Fruit fly (Drosophila melanogaster) whole organism, embryonic: ENCODE data around the gene Dic2.

Experiments
- Abd-B ChIP-seq: fragments of 200-800 bp; sonication (Bioruptor generic); optimal IDR thresholded peaks from 2 replicates; lab custom pipeline; 2018; ENCODE audit warnings: missing biosample characterization, mild to moderate bottlenecking, missing genetic modification characterization, moderate library complexity
- Antp ChIP-seq: fragments of 200-800 bp; sonication (Bioruptor generic); optimal IDR thresholded peaks from 3 replicates; lab custom pipeline; 2016; ENCODE audit warnings: missing biosample characterization, missing genetic modification characterization
- BtbVII ChIP-seq: fragments of 200-800 bp; sonication (Bioruptor generic); optimal IDR thresholded peaks from 3 replicates; lab custom pipeline; 2017; ENCODE audit warnings: missing biosample characterization, mild to moderate bottlenecking, missing genetic modification characterization
- CG10147 ChIP-seq: fragments of 200-800 bp; sonication (Bioruptor generic); optimal IDR thresholded peaks from 2 replicates; lab custom pipeline; 2019; ENCODE audit warnings: missing biosample characterization, mild to moderate bottlenecking, missing genetic modification characterization, moderate library complexity
- CG10959 ChIP-seq: fragments of 200-800 bp; sonication (Bioruptor generic); IDR thresholded peaks from 2 replicates; pipeline ENCODE4 v1.3.6; 2022; ENCODE audit warnings: missing biosample characterization, missing genetic modification characterization
- CG15514 ChIP-seq: fragments of 200-800 bp; sonication (Bioruptor generic); optimal IDR thresholded peaks from 3 replicates; lab custom pipeline; 2017; ENCODE audit warnings: missing biosample characterization, missing genetic modification characterization, mild to moderate bottlenecking, moderate library complexity, missing genetic modification reagents
- CG17568 ChIP-seq: fragments of 200-800 bp; sonication (Bioruptor generic); optimal IDR thresholded peaks from 2 replicates; lab custom pipeline; 2018; ENCODE audit warnings: missing biosample characterization, mild to moderate bottlenecking, missing genetic modification characterization, moderate library complexity
- CG18476 ChIP-seq: fragments of 200-800 bp; sonication (Bioruptor generic); optimal IDR thresholded peaks from 2 replicates; lab custom pipeline; 2016; ENCODE audit warnings: missing biosample characterization, mild to moderate bottlenecking, missing genetic modification characterization
- CG2875 ChIP-seq: fragments of 200-800 bp; sonication (Bioruptor generic); optimal IDR thresholded peaks from 2 replicates; lab custom pipeline; 2017; ENCODE audit warnings: missing biosample characterization, mild to moderate bottlenecking, missing genetic modification characterization, missing genetic modification reagents
- CG3065 ChIP-seq: fragments of 200-800 bp; sonication (Bioruptor generic); optimal IDR thresholded peaks from 2 replicates; lab custom pipeline; 2016; ENCODE audit warnings: missing biosample characterization, missing genetic modification characterization
- CG3163 ChIP-seq: fragments of 200-800 bp; sonication (Bioruptor generic); optimal IDR thresholded peaks from 3 replicates; lab custom pipeline; 2016; ENCODE audit warnings: missing biosample characterization, missing genetic modification characterization
- CG3281 ChIP-seq: fragments of 200-800 bp; sonication (Bioruptor generic); optimal IDR thresholded peaks from 3 replicates; lab custom pipeline; 2017; ENCODE audit warnings: missing biosample characterization, mild to moderate bottlenecking, missing genetic modification characterization
- CG3995 ChIP-seq: fragments of 200-800 bp; sonication (Bioruptor generic); optimal IDR thresholded peaks from 3 replicates; lab custom pipeline; 2016; ENCODE audit warnings: missing biosample characterization, missing genetic modification characterization
- CG6765 ChIP-seq: fragments of 200-800 bp; sonication (Bioruptor generic); optimal IDR thresholded peaks from 3 replicates; lab custom pipeline; 2017; ENCODE audit warnings: missing biosample characterization, mild to moderate bottlenecking, missing genetic modification characterization
- CG7271 ChIP-seq: fragments of 200-800 bp; sonication (Bioruptor generic); optimal IDR thresholded peaks from 2 replicates; lab custom pipeline; 2018; ENCODE audit warnings: missing biosample characterization, mild to moderate bottlenecking, missing genetic modification characterization, moderate library complexity
- CG8388 ChIP-seq: fragments of 200-800 bp; sonication (Bioruptor generic); optimal IDR thresholded peaks from 2 replicates; lab custom pipeline; 2019; ENCODE audit warnings: missing biosample characterization, mild to moderate bottlenecking, missing genetic modification characterization, moderate library complexity
- CG8944 ChIP-seq: fragments of 200-800 bp; sonication (Bioruptor generic); optimal IDR thresholded peaks from 3 replicates; lab custom pipeline; 2016; ENCODE audit warnings: missing biosample characterization, missing genetic modification characterization
- CTCF ChIP-seq: fragments of 200-800 bp; sonication (Bioruptor generic); optimal IDR thresholded peaks from 2 replicates; lab custom pipeline; 2017; ENCODE audit warnings: missing biosample characterization, mild to moderate bottlenecking, missing genetic modification characterization, moderate library complexity
- CrebB ChIP-seq: fragments of 200-800 bp; sonication (Bioruptor generic); optimal IDR thresholded peaks from 3 replicates; lab custom pipeline; 2018; ENCODE audit warnings: missing biosample characterization, mild to moderate bottlenecking, missing genetic modification characterization
- D ChIP-seq, 2 experiments: fragments of 200-800 bp in 1 of 2; fragments of >200 bp in 1 of 2; sonication (Bioruptor generic) in 1 of 2; optimal IDR thresholded peaks; 2 replicates in 1 of 2; 3 replicates in 1 of 2; lab custom pipeline; 2017; ENCODE audit warnings: mild to moderate bottlenecking in 1 of 2, missing biosample characterization in 1 of 2, missing genetic modification characterization in 1 of 2, missing genetic modification reagents in 1 of 2
- Dek ChIP-seq: fragments of 200-800 bp; sonication (Bioruptor generic); optimal IDR thresholded peaks from 3 replicates; lab custom pipeline; 2019; ENCODE audit warnings: missing biosample characterization, mild to moderate bottlenecking, missing genetic modification characterization, moderate library complexity
- Dref ChIP-seq: fragments of 200-800 bp; sonication (Bioruptor generic); IDR thresholded peaks from 2 replicates; pipeline ENCODE4 v1.3.6; 2022; ENCODE audit warnings: missing biosample characterization, missing genetic modification characterization
- E2f2 ChIP-seq: fragments of 200-800 bp; sonication (Bioruptor generic); IDR thresholded peaks from 2 replicates; pipeline ENCODE4 v1.3.6; 2022; ENCODE audit warnings: missing biosample characterization, missing genetic modification characterization
- ERR ChIP-seq: fragments of 200-800 bp; sonication (Bioruptor generic); optimal IDR thresholded peaks from 2 replicates; lab custom pipeline; 2016; ENCODE audit warnings: missing biosample characterization, missing genetic modification characterization
- Eip74EF ChIP-seq, 2 experiments: fragments of 200-800 bp in 1 of 2; fragments of >200 bp in 1 of 2; sonication (Bioruptor generic) in 1 of 2; optimal IDR thresholded peaks; 2 replicates each; lab custom pipeline; 2017 to 2019; ENCODE audit warnings: missing biosample characterization in 2 of 2, missing genetic modification characterization in 2 of 2, mild to moderate bottlenecking in 1 of 2, moderate library complexity in 1 of 2
- Fer3 ChIP-seq: fragments of 200-800 bp; sonication (Bioruptor generic); optimal IDR thresholded peaks from 2 replicates; lab custom pipeline; 2018; ENCODE audit warnings: missing biosample characterization, mild to moderate bottlenecking, missing genetic modification characterization, moderate library complexity
- GATAe ChIP-seq: fragments of 200-800 bp; sonication (Bioruptor generic); conservative IDR thresholded peaks from 2 replicates; pipeline ENCODE4 v1.3.6; 2022; ENCODE audit warnings: missing biosample characterization, missing genetic modification characterization
- HLH3B ChIP-seq: fragments of 200-800 bp; sonication (Bioruptor generic); IDR thresholded peaks from 2 replicates; pipeline ENCODE4 v1.3.6; 2022; ENCODE audit warnings: missing biosample characterization, missing genetic modification characterization
- Rfx ChIP-seq: fragments of 200-800 bp; sonication (Bioruptor generic); IDR thresholded peaks from 2 replicates; pipeline ENCODE4 v1.3.6; 2022; ENCODE audit warnings: missing biosample characterization, missing genetic modification characterization
- Sox102F ChIP-seq: fragments of 200-800 bp; sonication (Bioruptor generic); optimal IDR thresholded peaks from 2 replicates; lab custom pipeline; 2018; ENCODE audit warnings: missing biosample characterization, mild to moderate bottlenecking, missing genetic modification characterization, moderate library complexity
- Sry-δ ChIP-seq: fragments of 200-800 bp; sonication (Bioruptor generic); optimal IDR thresholded peaks from 2 replicates; lab custom pipeline; 2016; ENCODE audit warnings: missing biosample characterization, missing genetic modification characterization
- bigmax ChIP-seq: fragments of 200-800 bp; sonication (Bioruptor generic); optimal IDR thresholded peaks from 2 replicates; lab custom pipeline; 2018; ENCODE audit warnings: missing biosample characterization, mild to moderate bottlenecking, missing genetic modification characterization
- bsh ChIP-seq, 2 experiments: fragments of 200-800 bp; sonication (Bioruptor generic); optimal IDR thresholded peaks; 2 replicates each; lab custom pipeline; 2017 to 2018; ENCODE audit warnings: mild to moderate bottlenecking in 2 of 2, missing biosample characterization in 2 of 2, missing genetic modification characterization in 2 of 2, moderate library complexity in 1 of 2
- cas ChIP-seq: fragments of 200-800 bp; sonication (Bioruptor generic); IDR thresholded peaks from 2 replicates; pipeline ENCODE4 v1.3.6; 2022; ENCODE audit warnings: missing biosample characterization, missing genetic modification characterization
- cg ChIP-seq: fragments of 200-800 bp; sonication (Bioruptor generic); optimal IDR thresholded peaks from 3 replicates; lab custom pipeline; 2019; ENCODE audit warnings: missing biosample characterization, mild to moderate bottlenecking, missing genetic modification characterization, moderate library complexity
- danr ChIP-seq: fragments of 200-800 bp; sonication (Bioruptor generic); IDR thresholded peaks from 2 replicates; pipeline ENCODE4 v1.3.6; 2022; ENCODE audit warnings: missing biosample characterization, missing genetic modification characterization
- ewg ChIP-seq: fragments of 200-800 bp; sonication (Bioruptor generic); optimal IDR thresholded peaks from 3 replicates; lab custom pipeline; 2017; ENCODE audit warnings: mild to moderate bottlenecking, missing biosample characterization, missing genetic modification reagents, missing genetic modification characterization
- gce ChIP-seq: fragments of 200-800 bp; sonication (Bioruptor generic); IDR thresholded peaks from 3 replicates; pipeline ENCODE4 v1.3.6; 2022; ENCODE audit warnings: missing biosample characterization, missing genetic modification characterization
- gfzf ChIP-seq: fragments of 200-800 bp; sonication (Bioruptor generic); optimal IDR thresholded peaks from 2 replicates; lab custom pipeline; 2016; ENCODE audit warnings: missing biosample characterization, mild to moderate bottlenecking, missing genetic modification characterization, moderate library complexity
- hb ChIP-seq: fragments of 200-800 bp; sonication (Bioruptor generic); IDR thresholded peaks from 3 replicates; pipeline ENCODE4 v1.3.6; 2022; ENCODE audit warnings: missing biosample characterization, missing genetic modification characterization; ENCODE audit not compliant: partially characterized antibody
- hth ChIP-seq: fragments of >200 bp; optimal IDR thresholded peaks from 2 replicates; lab custom pipeline; 2017; ENCODE audit warnings: inconsistent platforms
- jigr1 ChIP-seq: fragments of 200-800 bp; sonication (Bioruptor generic); IDR thresholded peaks from 3 replicates; pipeline ENCODE4 v1.3.6; 2022; ENCODE audit warnings: missing biosample characterization, missing genetic modification characterization
- ken ChIP-seq: fragments of 200-800 bp; sonication (Bioruptor generic); IDR thresholded peaks from 3 replicates; pipeline ENCODE4 v1.3.6; 2022; ENCODE audit warnings: missing biosample characterization, missing genetic modification characterization
- nerfin-1 ChIP-seq: fragments of 200-800 bp; sonication (Bioruptor generic); optimal IDR thresholded peaks from 3 replicates; lab custom pipeline; 2019; ENCODE audit warnings: missing biosample characterization, mild to moderate bottlenecking, missing genetic modification characterization, moderate library complexity
- nerfin-2 ChIP-seq: fragments of 200-800 bp; sonication (Bioruptor generic); IDR thresholded peaks from 2 replicates; pipeline ENCODE4 v1.3.6; 2022; ENCODE audit warnings: missing biosample characterization, missing genetic modification characterization; ENCODE audit not compliant: partially characterized antibody
- odd ChIP-seq: fragments of 200-800 bp; sonication (Bioruptor generic); optimal IDR thresholded peaks from 2 replicates; lab custom pipeline; 2017; ENCODE audit warnings: missing biosample characterization, mild to moderate bottlenecking, missing genetic modification characterization
- toy ChIP-seq: fragments of 200-800 bp; sonication (Bioruptor generic); IDR thresholded peaks from 2 replicates; pipeline ENCODE4 v1.3.6; 2022; ENCODE audit warnings: missing biosample characterization, missing genetic modification characterization
- trem ChIP-seq: fragments of 200-800 bp; optimal IDR thresholded peaks from 3 replicates; lab custom pipeline; 2019; ENCODE audit warnings: missing biosample characterization, mild to moderate bottlenecking, missing genetic modification characterization, moderate library complexity
- unc-4 ChIP-seq: fragments of 200-800 bp; sonication (Bioruptor generic); IDR thresholded peaks from 2 replicates; pipeline ENCODE4 v1.3.6; 2022; ENCODE audit warnings: missing biosample characterization, missing genetic modification characterization; ENCODE audit not compliant: partially characterized antibody

Gene Dic2

dm6 chr3R:20542283-20543144, 41.3 kb upstream of the Dic2 start (continued):
- no peak for TF ChIP-seq ewg (GFP tag; lab: Kevin White, UChicago)
- no peak for TF ChIP-seq gce
- no peak for TF ChIP-seq cas (GFP tag; lab: Robert Waterston, UW)
- no peak for TF ChIP-seq CG10147 (GFP tag; lab: Kevin White, UChicago)
- no peak for TF ChIP-seq trem (tag; lab: Kevin White, UChicago)
- TF ChIP-seq CG2875 (GFP tag; lab: Kevin White, UChicago) = peak; percentile 58
- TF ChIP-seq CTCF = no peak
- TF ChIP-seq CG17568 (GFP tag; lab: Kevin White, UChicago) = peak; percentile 42
- TF ChIP-seq CG3065 (GFP tag; lab: Kevin White, UChicago) = peak; percentile 9
- no peak for TF ChIP-seq jigr1 (GFP tag; lab: Robert Waterston, UW)
- TF ChIP-seq CG6765 = no peak
- no peak for TF ChIP-seq gfzf
- TF ChIP-seq Antp (GFP tag; lab: Kevin White, UChicago) = no peak
- no peak for TF ChIP-seq unc-4 (GFP tag; lab: Robert Waterston, UW)
- peak; percentile 19 for TF ChIP-seq Fer3 (tag; lab: Kevin White, UChicago)
- TF ChIP-seq hth (lab: Kevin White, UChicago) = no peak
- TF ChIP-seq HLH3B (GFP tag; lab: Robert Waterston, UW) = peak; percentile 49; the same call in 1 of the 2 replicates
- no peak for TF ChIP-seq BtbVII
- TF ChIP-seq CG8388 (GFP tag; lab: Kevin White, UChicago) = peak; percentile 21
- TF ChIP-seq Eip74EF (GFP tag; optimal IDR thresholded peaks at IDR 0.05; lab: Kevin White, UChicago) = peak in 1 of 2 experiments; percentile 19
- TF ChIP-seq Dek (tag; lab: Kevin White, UChicago) = peak; percentile 15
- no peak; the same call in 1 of the 2 replicates for TF ChIP-seq Rfx (GFP tag; lab: Robert Waterston, UW)
- TF ChIP-seq odd (GFP tag; lab: Kevin White, UChicago) = peak; percentile 54
- TF ChIP-seq CG3995 (GFP tag; lab: Kevin White, UChicago) = no peak
- TF ChIP-seq hb (GFP tag; lab: Robert Waterston, UW) = no peak
- no peak for TF ChIP-seq Sry-δ (GFP tag; lab: Kevin White, UChicago)
- no peak for TF ChIP-seq bigmax (GFP tag; lab: Kevin White, UChicago)
- peak; percentile 33 for TF ChIP-seq Sox102F (GFP tag; lab: Kevin White, UChicago)
- TF ChIP-seq GATAe (GFP tag; lab: Robert Waterston, UW) = no peak
- TF ChIP-seq CG18476 (GFP tag; lab: Kevin White, UChicago) = peak; percentile 22
- TF ChIP-seq CG15514 (GFP tag; lab: Kevin White, UChicago) = no peak
- no peak for TF ChIP-seq Dref
- TF ChIP-seq danr (GFP tag; lab: Robert Waterston, UW) = no peak
- TF ChIP-seq CG3281 (GFP tag; lab: Kevin White, UChicago) = peak; percentile 27
- no peak for TF ChIP-seq CG8944
- no peak for TF ChIP-seq cg (GFP tag; lab: Kevin White, UChicago)
- no peak for TF ChIP-seq CG3163
- TF ChIP-seq bsh (GFP tag; optimal IDR thresholded peaks at IDR 0.05; lab: Kevin White, UChicago) = no peak
- no peak for TF ChIP-seq CG7271
- no peak for TF ChIP-seq CG10959 (GFP tag; lab: Robert Waterston, UW)
- TF ChIP-seq ERR = no peak
- TF ChIP-seq nerfin-1 (tag; lab: Kevin White, UChicago) = no peak
- TF ChIP-seq CrebB (tag; lab: Kevin White, UChicago) = peak; percentile 67
- no peak for TF ChIP-seq toy (GFP tag; lab: Robert Waterston, UW)
- TF ChIP-seq D (optimal IDR thresholded peaks at IDR 0.05; lab: Kevin White, UChicago) = no peak
- TF ChIP-seq D (GFP tag; optimal IDR thresholded peaks at IDR 0.05; lab: Kevin White, UChicago) = peak; percentile 58
- no peak for TF ChIP-seq Abd-B
- TF ChIP-seq nerfin-2 (GFP tag; lab: Robert Waterston, UW) = no peak
- TF ChIP-seq ken = no peak
- no peak for TF ChIP-seq E2f2 (GFP tag; lab: Robert Waterston, UW)
